Worm (Caenorhabditis elegans) whole organism, mixed stage, embryonic: ENCODE results near the gene ins-11.

Experiments used
- M03D4.4 ChIP-seq: sonication (generic microtip); optimal IDR thresholded peaks from 2 replicates; lab custom pipeline; 2017; ENCODE audit warnings: mild to moderate bottlenecking, missing genetic modification characterization, missing compliant biosample characterization
- bed-3 ChIP-seq: fragments of 200-800 bp; sonication (Bioruptor generic); optimal IDR thresholded peaks from 3 replicates; lab custom pipeline; 2018; ENCODE audit warnings: mild to moderate bottlenecking, missing genetic modification characterization, moderate library complexity, missing compliant biosample characterization
- blmp-1 ChIP-seq: fragments of 150-350 bp; optimal IDR thresholded peaks from 2 replicates; lab custom pipeline; 2014; ENCODE audit warnings: missing biosample characterization, missing genetic modification characterization
- ceh-39 ChIP-seq: fragments of 150-350 bp; optimal IDR thresholded peaks from 2 replicates; lab custom pipeline; 2014; ENCODE audit warnings: missing biosample characterization, missing genetic modification characterization
- ceh-43 ChIP-seq: fragments of 200-800 bp; sonication (Bioruptor generic); optimal IDR thresholded peaks from 2 replicates; lab custom pipeline; 2018; ENCODE audit warnings: mild to moderate bottlenecking, missing genetic modification characterization, moderate library complexity, missing compliant biosample characterization
- ceh-83 ChIP-seq: fragments of 200-800 bp; sonication (Bioruptor generic); optimal IDR thresholded peaks from 2 replicates; lab custom pipeline; 2018; ENCODE audit warnings: mild to moderate bottlenecking, missing genetic modification characterization, missing compliant biosample characterization
- cnd-1 ChIP-seq: fragments of 200-800 bp; sonication (Bioruptor generic); optimal IDR thresholded peaks from 2 replicates; lab custom pipeline; 2018; ENCODE audit warnings: mild to moderate bottlenecking, missing genetic modification characterization, missing compliant biosample characterization
- drap-1 ChIP-seq: fragments of 200-800 bp; sonication (Bioruptor generic); optimal IDR thresholded peaks from 3 replicates; lab custom pipeline; 2018; ENCODE audit warnings: mild to moderate bottlenecking, missing genetic modification characterization, missing compliant biosample characterization
- elt-1 ChIP-seq: sonication (generic microtip); optimal IDR thresholded peaks from 2 replicates; lab custom pipeline; 2017; ENCODE audit warnings: missing genetic modification characterization, mild to moderate bottlenecking, missing compliant biosample characterization, antibody characterized with exemption, moderate library complexity, borderline replicate concordance; ENCODE audit not compliant: insufficient read depth
- flh-1 ChIP-seq: fragments of 200-800 bp; sonication (Bioruptor generic); optimal IDR thresholded peaks from 2 replicates; lab custom pipeline; 2018; ENCODE audit warnings: mild to moderate bottlenecking, missing genetic modification characterization, moderate library complexity, missing compliant biosample characterization
- ham-2 ChIP-seq: fragments of 200-800 bp; sonication (Bioruptor generic); optimal IDR thresholded peaks from 2 replicates; lab custom pipeline; 2018; ENCODE audit warnings: mild to moderate bottlenecking, missing genetic modification characterization, missing compliant biosample characterization
- hlh-1 ChIP-seq: fragments of 150-350 bp; optimal IDR thresholded peaks from 2 replicates; lab custom pipeline; 2014; ENCODE audit warnings: missing biosample characterization, missing genetic modification reagents, missing genetic modification characterization
- lin-32 ChIP-seq: fragments of 200-800 bp; sonication (Bioruptor generic); optimal IDR thresholded peaks from 2 replicates; lab custom pipeline; 2018; ENCODE audit warnings: mild to moderate bottlenecking, missing genetic modification characterization, missing compliant biosample characterization
- lsy-2 ChIP-seq: fragments of 150-350 bp; optimal IDR thresholded peaks from 2 replicates; lab custom pipeline; 2014; ENCODE audit warnings: missing biosample characterization, missing genetic modification characterization
- mep-1 ChIP-seq: fragments of 150-350 bp; optimal IDR thresholded peaks from 2 replicates; lab custom pipeline; 2017; ENCODE audit warnings: missing biosample characterization, missing genetic modification reagents, missing genetic modification characterization, inconsistent platforms
- mls-2 ChIP-seq: sonication (generic microtip); optimal IDR thresholded peaks from 2 replicates; lab custom pipeline; 2016; ENCODE audit warnings: mild to moderate bottlenecking, missing genetic modification characterization, moderate library complexity, missing compliant biosample characterization
- nhr-2 ChIP-seq: fragments of 150-350 bp; optimal IDR thresholded peaks from 2 replicates; lab custom pipeline; 2014; ENCODE audit warnings: missing biosample characterization, missing genetic modification characterization
- nhr-237 ChIP-seq: fragments of 150-350 bp; optimal IDR thresholded peaks from 2 replicates; lab custom pipeline; 2014; ENCODE audit warnings: missing biosample characterization, missing genetic modification characterization
- nhr-28 ChIP-seq: fragments of 150-350 bp; optimal IDR thresholded peaks from 2 replicates; lab custom pipeline; 2014; ENCODE audit warnings: missing biosample characterization, missing genetic modification characterization
- nhr-76 ChIP-seq: sonication (generic microtip); optimal IDR thresholded peaks from 2 replicates; lab custom pipeline; 2017; ENCODE audit warnings: missing biosample characterization, missing genetic modification characterization
- pha-4 ChIP-seq: fragments of 150-350 bp; optimal IDR thresholded peaks from 2 replicates; lab custom pipeline; 2018; ENCODE audit warnings: missing biosample characterization, missing genetic modification reagents, missing genetic modification characterization
- sem-2 ChIP-seq: fragments of 200-800 bp; sonication (Bioruptor generic); optimal IDR thresholded peaks from 2 replicates; lab custom pipeline; 2018; ENCODE audit warnings: mild to moderate bottlenecking, missing genetic modification characterization, missing compliant biosample characterization
- snpc-4 ChIP-seq: fragments of 150-350 bp; optimal IDR thresholded peaks from 2 replicates; lab custom pipeline; 2014; ENCODE audit warnings: missing biosample characterization, missing genetic modification characterization
- sptf-1 ChIP-seq: sonication (generic microtip); optimal IDR thresholded peaks from 2 replicates; lab custom pipeline; 2017; ENCODE audit warnings: mild to moderate bottlenecking, missing genetic modification characterization, moderate library complexity, missing compliant biosample characterization
- tbx-8 ChIP-seq: fragments of 200-800 bp; sonication (Bioruptor generic); optimal IDR thresholded peaks from 2 replicates; lab custom pipeline; 2018; ENCODE audit warnings: mild to moderate bottlenecking, missing genetic modification characterization, moderate library complexity, missing compliant biosample characterization
- unc-120 ChIP-seq: sonication (generic microtip); optimal IDR thresholded peaks from 2 replicates; lab custom pipeline; 2017; ENCODE audit warnings: missing genetic modification characterization, missing compliant biosample characterization; ENCODE audit not compliant: poor library complexity, severe bottlenecking
- unc-39 ChIP-seq: fragments of 150-350 bp; optimal IDR thresholded peaks from 2 replicates; lab custom pipeline; 2014; ENCODE audit warnings: missing biosample characterization, missing genetic modification characterization
- unc-62 ChIP-seq: fragments of 150-350 bp; optimal IDR thresholded peaks from 2 replicates; lab custom pipeline; 2014; ENCODE audit warnings: missing biosample characterization, missing genetic modification reagents, missing genetic modification characterization
- zip-8 ChIP-seq: fragments of 150-350 bp; optimal IDR thresholded peaks from 2 replicates; lab custom pipeline; 2014; ENCODE audit warnings: missing biosample characterization, missing genetic modification characterization
- ztf-11 ChIP-seq: fragments of 150-350 bp; optimal IDR thresholded peaks from 2 replicates; lab custom pipeline; 2014; ENCODE audit warnings: missing biosample characterization, missing genetic modification characterization

ins-11 gene

DNA sequence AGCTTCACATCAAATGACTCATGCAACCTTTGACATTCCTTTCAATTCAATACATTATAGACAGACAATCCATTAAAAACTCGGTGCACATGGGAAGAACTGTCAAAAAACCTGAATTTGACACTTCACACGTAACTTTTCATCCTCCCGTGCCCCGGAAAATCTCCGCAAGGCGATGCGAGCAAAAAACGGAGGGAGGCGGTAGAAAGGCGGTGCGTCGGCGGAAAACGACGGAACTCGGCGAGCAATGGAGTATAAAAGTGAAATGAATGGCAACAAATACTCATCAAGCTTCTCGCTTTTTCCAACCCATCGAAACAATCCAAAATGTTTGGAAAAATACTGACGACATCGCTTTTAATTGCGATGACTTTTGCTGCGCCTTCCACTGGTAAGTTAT is 21.5 kb downstream of the ins-11 start, which contains the start of gene T25E4.1:
Gene T25E4.1, plus strand, starts transcription at position 301 of the 400 bp plus-strand sequence.
- no peak for TF ChIP-seq unc-62 (GFP tag; lab: Kevin White, UChicago)

DNA sequence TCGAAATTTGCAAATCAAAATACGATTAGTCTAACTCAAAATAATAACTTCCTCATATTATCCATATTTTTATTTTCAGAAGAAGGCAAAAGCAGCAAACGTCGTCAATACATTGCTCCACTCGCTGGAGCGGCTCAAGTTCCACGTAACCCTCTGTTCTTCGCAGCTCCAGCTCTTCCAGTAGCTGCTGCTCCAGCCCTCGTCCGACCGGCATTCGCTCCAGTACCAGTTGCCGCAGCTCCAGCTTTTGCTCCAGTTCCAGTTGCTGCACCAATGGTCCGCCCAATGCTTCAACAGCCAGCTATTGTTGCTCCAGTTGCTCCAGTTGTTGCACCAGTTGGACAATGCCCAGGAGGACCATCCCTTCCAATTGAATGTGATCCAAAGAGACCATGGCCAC is 22.2 kb downstream of the ins-11 start:
- no peak for TF ChIP-seq nhr-28
- no peak for TF ChIP-seq hlh-1 (tag; lab: Kevin White, UChicago)
- no peak for TF ChIP-seq nhr-237 (tag; lab: Kevin White, UChicago)
- no peak for TF ChIP-seq nhr-2 (tag; lab: Kevin White, UChicago)
- TF ChIP-seq elt-1 (tag; lab: Kevin White, UChicago): no peak
- TF ChIP-seq flh-1 (GFP tag; lab: Kevin White, UChicago): no peak
- no peak for TF ChIP-seq unc-39 (tag; lab: Kevin White, UChicago)
- TF ChIP-seq ceh-43 (GFP tag; lab: Kevin White, UChicago): no peak
- no peak for TF ChIP-seq lin-32 (GFP tag; lab: Kevin White, UChicago)
- no peak for TF ChIP-seq sem-2 (GFP tag; lab: Kevin White, UChicago)
- no peak for TF ChIP-seq lsy-2 (tag; lab: Kevin White, UChicago)
- no peak for TF ChIP-seq blmp-1 (tag; lab: Kevin White, UChicago)
- no peak for TF ChIP-seq ham-2 (GFP tag; lab: Kevin White, UChicago)
- no peak for TF ChIP-seq unc-120

DNA sequence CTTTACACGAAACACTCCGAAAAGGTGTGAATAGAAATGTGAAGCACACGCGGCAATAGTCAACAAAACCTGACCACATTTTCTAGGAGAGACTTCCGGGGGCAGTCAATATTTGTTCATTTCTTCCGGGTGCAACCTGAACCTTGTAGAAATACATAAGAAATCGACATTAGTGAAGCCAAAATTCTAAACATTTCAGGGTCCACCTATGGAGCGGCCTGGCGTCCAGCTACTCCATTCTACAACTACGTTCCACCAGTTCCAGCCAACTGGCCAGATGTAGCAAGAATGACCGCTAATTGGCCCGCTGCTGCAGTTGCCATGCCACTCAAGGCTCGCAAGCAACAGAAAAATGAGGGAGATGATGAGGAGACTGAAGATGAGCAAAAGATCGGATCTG is 22.7 kb downstream of the ins-11 start:
- TF ChIP-seq snpc-4 (tag; lab: Kevin White, UChicago): no peak
- TF ChIP-seq mls-2 (tag; lab: Kevin White, UChicago): no peak
- TF ChIP-seq pha-4 (tag; lab: Kevin White, UChicago): peak; percentile 1
- TF ChIP-seq, all 35 proteins: peak for 1

DNA sequence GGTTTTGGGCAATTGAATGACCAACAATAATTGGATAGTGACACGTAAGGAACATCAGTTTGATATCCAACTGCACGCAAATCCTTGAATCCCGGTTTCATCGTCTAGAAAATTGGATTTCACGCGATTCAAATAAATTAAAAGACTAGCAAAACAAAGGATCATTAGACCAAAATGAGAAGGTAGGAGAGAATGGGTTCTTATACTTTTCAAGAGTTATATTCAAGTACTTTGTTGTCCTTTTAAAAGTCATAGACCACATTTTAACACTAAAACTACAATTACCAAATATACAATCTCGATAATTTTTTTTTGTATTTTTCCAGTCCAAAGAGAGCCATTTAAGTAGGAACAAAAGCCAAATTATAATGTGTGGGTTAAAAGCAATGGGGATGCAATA is 25.8 kb downstream of the ins-11 start, which contains the start of gene T25E4.2:
Gene T25E4.2, minus strand, starts transcription at position 101 of the 400 bp plus-strand sequence.
- TF ChIP-seq tbx-8 (no peak), unc-120 (no peak), M03D4.4 (tag; lab: Kevin White, UChicago) (no peak), elt-1 (tag; lab: Kevin White, UChicago) (no peak), ceh-83 (GFP tag; lab: Kevin White, UChicago) (no peak), nhr-28 (no peak), sptf-1 (tag; lab: Kevin White, UChicago) (no peak), cnd-1 (tag; lab: Kevin White, UChicago) (no peak), snpc-4 (tag; lab: Kevin White, UChicago) (no peak), zip-8 (tag; lab: Kevin White, UChicago) (no peak), nhr-2 (tag; lab: Kevin White, UChicago) (no peak), ztf-11 (no peak)

DNA sequence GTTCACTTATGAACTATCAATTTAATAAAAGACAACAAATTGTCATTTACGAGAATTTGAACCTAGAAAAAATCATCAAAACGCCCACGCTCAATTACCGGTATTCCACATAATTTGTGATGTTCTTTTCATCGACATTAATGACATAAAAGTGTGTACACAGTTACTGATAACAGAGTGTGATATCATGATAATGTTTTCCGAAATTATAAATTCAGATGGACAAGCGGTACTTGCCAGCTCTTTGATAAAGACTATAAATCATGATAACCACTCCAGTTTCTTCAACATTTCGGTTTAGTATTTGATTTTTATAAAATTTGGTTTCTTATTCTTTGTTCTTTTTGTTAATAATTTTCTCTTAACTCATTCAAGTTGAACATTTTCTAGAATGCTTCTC is 29.3 kb downstream of the ins-11 start, which contains the start of gene lys-8:
Gene lys-8, plus strand, starts transcription at position 391 of the 400 bp plus-strand sequence.
- TF ChIP-seq hlh-1 (tag; lab: Kevin White, UChicago): no peak
- TF ChIP-seq, all 35 proteins: peak for 0

DNA sequence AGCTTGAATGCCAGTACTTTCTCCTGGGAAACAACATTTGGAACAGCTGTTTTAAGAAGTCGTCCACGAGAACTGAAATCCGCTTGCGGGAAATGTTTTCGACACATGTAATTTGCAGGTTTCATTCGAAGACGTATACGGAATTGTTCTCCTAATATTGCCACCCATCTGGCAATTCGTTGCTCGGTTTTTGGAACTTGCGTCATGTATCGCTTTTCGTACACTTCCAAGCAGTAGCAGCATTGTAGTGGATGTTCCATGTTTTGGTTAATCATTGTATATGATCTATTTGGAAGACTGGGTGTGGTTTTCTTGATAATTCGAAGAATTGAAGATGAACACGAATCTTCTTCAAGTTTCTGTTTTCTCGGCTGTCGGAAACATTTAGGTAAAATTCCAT is 31.3 kb downstream of the ins-11 start:
- TF ChIP-seq ceh-39 (tag; lab: Kevin White, UChicago) (no peak), bed-3 (GFP tag; lab: Kevin White, UChicago) (no peak), nhr-76 (tag; lab: Kevin White, UChicago) (no peak)
- TF ChIP-seq, all 35 proteins: peak for 0

DNA sequence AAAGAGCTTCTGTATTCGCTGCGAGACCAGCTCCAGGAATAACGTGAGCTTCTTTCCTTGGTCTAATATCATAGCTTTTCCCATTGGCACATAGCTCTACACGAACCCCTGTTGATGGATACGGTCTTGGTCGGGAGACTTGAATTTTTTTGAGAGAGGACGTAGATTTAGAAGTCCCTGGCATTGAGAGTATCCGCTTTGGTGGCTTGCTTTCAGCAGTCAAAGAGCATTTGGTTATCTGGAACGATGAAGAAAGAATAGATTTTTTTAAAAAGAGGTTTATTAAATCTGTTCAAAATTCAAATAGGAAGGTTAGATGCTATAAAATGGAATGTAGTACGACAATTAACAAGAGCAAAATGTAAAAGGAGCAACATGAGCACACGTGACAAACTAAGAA is 33.2 kb downstream of the ins-11 start, which contains the start of gene C17G10.13:
Gene C17G10.13, minus strand, starts transcription at position 101 of the 400 bp plus-strand sequence.
- TF ChIP-seq drap-1 (GFP tag; lab: Kevin White, UChicago): no peak
- no peak for TF ChIP-seq sptf-1 (tag; lab: Kevin White, UChicago)
- TF ChIP-seq tbx-8: no peak
- TF ChIP-seq ham-2 (GFP tag; lab: Kevin White, UChicago): no peak
- TF ChIP-seq nhr-76 (tag; lab: Kevin White, UChicago): no peak
- TF ChIP-seq M03D4.4 (tag; lab: Kevin White, UChicago): no peak
- TF ChIP-seq mep-1 (tag; lab: Kevin White, UChicago): no peak
- TF ChIP-seq snpc-4 (tag; lab: Kevin White, UChicago): no peak
- TF ChIP-seq hlh-1 (tag; lab: Kevin White, UChicago): no peak
- TF ChIP-seq, all 35 proteins: peak for 0
